Worm (Caenorhabditis elegans) whole organism, young adult: ENCODE data around the gene chil-12.

Experiments used
- akir-1 ChIP-seq: fragments of 200-800 bp; sonication (Bioruptor generic); optimal IDR thresholded peaks from 2 replicates; lab custom pipeline; 2018; ENCODE audit warnings: mild to moderate bottlenecking, missing genetic modification characterization, moderate library complexity, missing compliant biosample characterization
- hrde-1 ChIP-seq: sonication (generic microtip); optimal IDR thresholded peaks from 2 replicates; lab custom pipeline; 2016; ENCODE audit warnings: missing genetic modification characterization, mild to moderate bottlenecking, missing compliant biosample characterization, moderate library complexity, missing genotype, missing genetic modification reagents, borderline replicate concordance
- let-607 ChIP-seq, 2 experiments: fragments of 200-800 bp in 1 of 2; sonication (Bioruptor generic) in 1 of 2; sonication (generic microtip) in 1 of 2; optimal IDR thresholded peaks; 2 replicates each; lab custom pipeline; 2016 to 2018; ENCODE audit warnings: mild to moderate bottlenecking in 2 of 2, missing compliant biosample characterization in 2 of 2, missing genetic modification characterization in 2 of 2, moderate library complexity in 2 of 2, missing genotype in 1 of 2
- lsl-1 ChIP-seq: fragments of 200-800 bp; sonication (Bioruptor generic); optimal IDR thresholded peaks from 2 replicates; lab custom pipeline; 2018; ENCODE audit warnings: mild to moderate bottlenecking, missing genetic modification characterization, moderate library complexity, missing compliant biosample characterization
- mel-28 ChIP-seq: sonication (generic microtip); optimal IDR thresholded peaks from 2 replicates; lab custom pipeline; 2016; ENCODE audit warnings: borderline replicate concordance, mild to moderate bottlenecking, missing genetic modification characterization, missing compliant biosample characterization
- nhr-90 ChIP-seq: sonication (generic microtip); optimal IDR thresholded peaks from 2 replicates; lab custom pipeline; 2016; ENCODE audit warnings: missing genotype, mild to moderate bottlenecking, missing genetic modification characterization, missing compliant biosample characterization
- pha-4 ChIP-seq: fragments of 150-350 bp; sonication (generic microtip); optimal IDR thresholded peaks from 2 replicates; lab custom pipeline; 2014; ENCODE audit warnings: missing biosample characterization, missing genetic modification reagents, missing genetic modification characterization
- unc-130 ChIP-seq: sonication (generic microtip); optimal IDR thresholded peaks from 2 replicates; lab custom pipeline; 2016; ENCODE audit warnings: missing genetic modification reagents, missing genetic modification characterization, missing compliant biosample characterization

ce11 chrV:15290995-15291394 is 49.6 kb downstream of the chil-12 start, which contains the start of gene cyp-34A2:
- TF ChIP-seq mel-28 (tag; lab: Kevin White, UChicago) (no peak), unc-130 (GFP tag; lab: Kevin White, UChicago) (no peak), lsl-1 (GFP tag; lab: Kevin White, UChicago) (no peak), nhr-90 (tag; lab: Kevin White, UChicago) (no peak), pha-4 (tag; lab: Kevin White, UChicago) (no peak), hrde-1 (tag; lab: Kevin White, UChicago) (no peak), akir-1 (GFP tag; lab: Kevin White, UChicago) (no peak), let-607 (tag; optimal IDR thresholded peaks at IDR 0.05; lab: Kevin White, UChicago) (no peak)
